Worm (Caenorhabditis elegans): Measurements from ENCODE around the gene unc-103.

unc-103 gene

ce11 chrIII:4087565-4087964 is 27.6 kb upstream of the unc-103 start (continued):
- TF ChIP-seq nhr-76 (tag; optimal IDR thresholded peaks at IDR 0.05) (no peak), zip-4 (GFP tag; optimal IDR thresholded peaks at IDR 0.05) (no peak), tbx-2 (tag; optimal IDR thresholded peaks at IDR 0.05) (peak; percentile 41), unc-62 (GFP tag; optimal IDR thresholded peaks at IDR 0.05) (no peak), efl-1 (optimal IDR thresholded peaks at IDR 0.05) (peak; percentile 67 to 89), efl-1 (GFP tag; optimal IDR thresholded peaks at IDR 0.05 in 1 of 2) (peak; percentile 91 to 99), ceh-82 (tag; optimal IDR thresholded peaks at IDR 0.05) (peak; percentile 45 to 92 (median 57)), Y116A8C.19 (tag; optimal IDR thresholded peaks at IDR 0.05; ENCODE audit: borderline replicate concordance) (no peak), nhr-90 (tag; optimal IDR thresholded peaks at IDR 0.05; ENCODE audit: poor library complexity) (peak; percentile 1), isw-1 (GFP tag; IDR thresholded peaks at IDR 0.05) (peak; percentile 49), jun-1 (tag; optimal IDR thresholded peaks at IDR 0.05) (peak; percentile 65), xbp-1 (tag; optimal IDR thresholded peaks at IDR 0.05) (peak; percentile 61), C16A3.4 (tag; optimal IDR thresholded peaks at IDR 0.05) (peak; percentile 61), lin-39 (tag; optimal IDR thresholded peaks at IDR 0.05) (no peak), nhr-77 (tag; optimal IDR thresholded peaks at IDR 0.05) (peak; percentile 74), nhr-47 (tag; optimal IDR thresholded peaks at IDR 0.05) (peak; percentile 62), C34B4.2 (tag; optimal IDR thresholded peaks at IDR 0.05) (no peak), ztf-4 (tag; optimal IDR thresholded peaks at IDR 0.05) (peak; percentile 28), irx-1 (tag; optimal IDR thresholded peaks at IDR 0.05) (peak; percentile 24), sox-4 (tag; optimal IDR thresholded peaks at IDR 0.05) (no peak), nhr-19 (GFP tag; conservative IDR thresholded peaks at IDR 0.05) (peak; percentile 42; the same call in 1 of the 2 replicates), egl-27 (tag; optimal IDR thresholded peaks at IDR 0.05) (no peak), ets-5 (GFP tag; IDR thresholded peaks at IDR 0.05) (no peak), fkh-8 (tag; optimal IDR thresholded peaks at IDR 0.05) (peak; percentile 67), unc-130 (tag; optimal IDR thresholded peaks at IDR 0.05) (peak; percentile 75), mep-1 (tag; optimal IDR thresholded peaks at IDR 0.05) (peak; percentile 79), nhr-28 (tag; optimal IDR thresholded peaks at IDR 0.05) (no peak), alr-1 (tag; optimal IDR thresholded peaks at IDR 0.05; ENCODE audit: borderline replicate concordance) (no peak), fkh-10 (GFP tag; optimal IDR thresholded peaks at IDR 0.05) (no peak), lin-14 (GFP tag; optimal IDR thresholded peaks at IDR 0.05) (peak; percentile 92), hpl-2 (GFP tag; optimal IDR thresholded peaks at IDR 0.05) (no peak), nhr-71 (tag; optimal IDR thresholded peaks at IDR 0.05) (peak; percentile 78), F16B12.6 (tag; optimal IDR thresholded peaks at IDR 0.05) (peak; percentile 62), ama-1 (optimal IDR thresholded peaks at IDR 0.05) (no peak), pag-3 (tag; optimal IDR thresholded peaks at IDR 0.05; ENCODE audit: borderline replicate concordance, insufficient read depth) (no peak), elt-3 (tag; optimal IDR thresholded peaks at IDR 0.05) (peak in 2 of 6 experiments; percentile 11 to 64), sptf-1 (tag; optimal IDR thresholded peaks at IDR 0.05) (no peak), vab-15 (tag; optimal IDR thresholded peaks at IDR 0.05) (no peak)

- TF ChIP-seq nhr-71 (tag; optimal IDR thresholded peaks at IDR 0.05), result peak; percentile 37
- TF ChIP-seq nhr-77 (tag; optimal IDR thresholded peaks at IDR 0.05), result no peak
- TF ChIP-seq pax-3 (tag; optimal IDR thresholded peaks at IDR 0.05), result no peak
- no peak for TF ChIP-seq elt-3 (tag; optimal IDR thresholded peaks at IDR 0.05)
- TF ChIP-seq lsy-2 (tag; optimal IDR thresholded peaks at IDR 0.05), result peak; percentile 7 to 59
- peak; percentile 50 for TF ChIP-seq elt-2 (tag; optimal IDR thresholded peaks at IDR 0.05)
- peak in 1 of 3 experiments; percentile 26 for TF ChIP-seq ceh-82 (tag; optimal IDR thresholded peaks at IDR 0.05)
- peak; percentile 69 for TF ChIP-seq lin-14 (GFP tag; optimal IDR thresholded peaks at IDR 0.05)
- peak; percentile 27 for TF ChIP-seq nhr-47 (tag; optimal IDR thresholded peaks at IDR 0.05)
- peak; percentile 10 for TF ChIP-seq swsn-7 (tag; optimal IDR thresholded peaks at IDR 0.05)
- peak; percentile 15 to 26 for TF ChIP-seq efl-1 (optimal IDR thresholded peaks at IDR 0.05)
- peak in 1 of 2 experiments; percentile 33 for TF ChIP-seq efl-1 (GFP tag; optimal IDR thresholded peaks at IDR 0.05 in 1 of 2)
- peak in 1 of 2 experiments; percentile 46 for TF ChIP-seq lin-35 (GFP tag; optimal IDR thresholded peaks at IDR 0.05)
- TF ChIP-seq snu-23 (GFP tag; optimal IDR thresholded peaks at IDR 0.05), result peak; percentile 1
- TF ChIP-seq nhr-12 (tag; optimal IDR thresholded peaks at IDR 0.05), result no peak
- TF ChIP-seq dpl-1 (GFP tag; optimal IDR thresholded peaks at IDR 0.05), result peak in 1 of 3 experiments; percentile 39
- no peak for TF ChIP-seq ceh-90 (tag; optimal IDR thresholded peaks at IDR 0.05)
- peak; percentile 56 for TF ChIP-seq dsc-1 (tag; optimal IDR thresholded peaks at IDR 0.05)
Measured at ce11 chrIII:4088338-4088918, 26.8 kb upstream of the unc-103 start.

All from whole organism, L1 larva.